Fruit fly (Drosophila melanogaster) whole organism, prepupa: ENCODE results near the gene CG6661.

Experiments used
- Blimp-1 ChIP-seq: fragments of 200-800 bp; sonication (Bioruptor generic); optimal IDR thresholded peaks from 3 replicates; lab custom pipeline; 2017; ENCODE audit warnings: missing biosample characterization, missing genetic modification characterization, mild to moderate bottlenecking, moderate library complexity, missing genetic modification reagents
- CG10631 ChIP-seq: fragments of 200-800 bp; sonication (Bioruptor generic); optimal IDR thresholded peaks from 2 replicates; lab custom pipeline; 2016; ENCODE audit warnings: missing biosample characterization, missing genetic modification characterization
- CG10669 ChIP-seq: fragments of 200-800 bp; sonication (Bioruptor generic); optimal IDR thresholded peaks from 3 replicates; lab custom pipeline; 2018; ENCODE audit warnings: missing biosample characterization, mild to moderate bottlenecking, missing genetic modification characterization, moderate library complexity
- CG11294 ChIP-seq: fragments of 200-800 bp; sonication (Bioruptor generic); IDR thresholded peaks from 2 replicates; pipeline ENCODE4 v1.3.6; 2022; ENCODE audit warnings: missing biosample characterization, missing genetic modification characterization
- CG11762 ChIP-seq: fragments of 200-800 bp; sonication (Bioruptor generic); optimal IDR thresholded peaks from 3 replicates; lab custom pipeline; 2016; ENCODE audit warnings: missing biosample characterization, missing genetic modification characterization; ENCODE audit not compliant: insufficient read depth
- CG11902 ChIP-seq: fragments of 200-800 bp; sonication (Bioruptor generic); optimal IDR thresholded peaks from 3 replicates; lab custom pipeline; 2016; ENCODE audit warnings: missing biosample characterization, missing genetic modification characterization
- CG1621 ChIP-seq: fragments of 200-800 bp; sonication (Bioruptor generic); optimal IDR thresholded peaks from 3 replicates; lab custom pipeline; 2018; ENCODE audit warnings: missing biosample characterization, mild to moderate bottlenecking, missing genetic modification characterization
- CG3032 ChIP-seq: fragments of 200-800 bp; optimal IDR thresholded peaks from 2 replicates; lab custom pipeline; 2019; ENCODE audit warnings: missing biosample characterization, mild to moderate bottlenecking, missing genetic modification characterization, moderate library complexity
- CG32006 ChIP-seq: fragments of 200-800 bp; sonication (Bioruptor generic); optimal IDR thresholded peaks from 3 replicates; lab custom pipeline; 2017; ENCODE audit warnings: missing biosample characterization, mild to moderate bottlenecking, missing genetic modification characterization
- CG34406 ChIP-seq: fragments of 200-800 bp; sonication (Bioruptor generic); optimal IDR thresholded peaks from 3 replicates; lab custom pipeline; 2016; ENCODE audit warnings: missing biosample characterization, missing genetic modification characterization
- CG3919 ChIP-seq: fragments of 200-800 bp; sonication (Bioruptor generic); optimal IDR thresholded peaks from 3 replicates; lab custom pipeline; 2016; ENCODE audit warnings: missing biosample characterization, missing genetic modification characterization
- CG4318 ChIP-seq: fragments of 200-800 bp; sonication (Bioruptor generic); optimal IDR thresholded peaks from 3 replicates; lab custom pipeline; 2017; ENCODE audit warnings: missing biosample characterization, mild to moderate bottlenecking, missing genetic modification characterization
- CG6163 ChIP-seq: fragments of 200-800 bp; sonication (Bioruptor generic); IDR thresholded peaks from 3 replicates; pipeline ENCODE4 v1.3.6; 2022; ENCODE audit warnings: missing biosample characterization, missing genetic modification characterization
- CG6276 ChIP-seq: fragments of 200-800 bp; sonication (Bioruptor generic); optimal IDR thresholded peaks from 2 replicates; lab custom pipeline; 2017; ENCODE audit warnings: missing biosample characterization, mild to moderate bottlenecking, missing genetic modification characterization
- CG6792 ChIP-seq: fragments of 200-800 bp; sonication (Bioruptor generic); optimal IDR thresholded peaks from 3 replicates; lab custom pipeline; 2016; ENCODE audit warnings: missing biosample characterization, missing genetic modification characterization
- CG6808 ChIP-seq: fragments of 200-800 bp; sonication (Bioruptor generic); optimal IDR thresholded peaks from 3 replicates; lab custom pipeline; 2017; ENCODE audit warnings: missing biosample characterization, missing genetic modification characterization, mild to moderate bottlenecking, moderate library complexity, missing genetic modification reagents
- CG6854 ChIP-seq: fragments of 200-800 bp; sonication (Bioruptor generic); optimal IDR thresholded peaks from 2 replicates; lab custom pipeline; 2017; ENCODE audit warnings: missing biosample characterization, mild to moderate bottlenecking, missing genetic modification characterization
- CG7368 ChIP-seq: fragments of 200-800 bp; sonication (Bioruptor generic); optimal IDR thresholded peaks from 3 replicates; lab custom pipeline; 2016; ENCODE audit warnings: missing biosample characterization, missing genetic modification characterization
- CG8119 ChIP-seq: fragments of 200-800 bp; sonication (Bioruptor generic); IDR thresholded peaks from 3 replicates; pipeline ENCODE4 v1.3.6; 2022; ENCODE audit warnings: missing biosample characterization, missing genetic modification characterization
- CG8319 ChIP-seq: fragments of 200-800 bp; sonication (Bioruptor generic); optimal IDR thresholded peaks from 3 replicates; lab custom pipeline; 2016; ENCODE audit warnings: missing biosample characterization, missing genetic modification characterization
- CG8632 ChIP-seq: fragments of 200-800 bp; sonication (Bioruptor generic); optimal IDR thresholded peaks from 3 replicates; lab custom pipeline; 2016; ENCODE audit warnings: missing biosample characterization, missing genetic modification characterization
- CG9139 ChIP-seq: fragments of 200-800 bp; sonication (Bioruptor generic); optimal IDR thresholded peaks from 3 replicates; lab custom pipeline; 2017; ENCODE audit warnings: missing biosample characterization, mild to moderate bottlenecking, missing genetic modification characterization
- Eip78C ChIP-seq: fragments of 200-800 bp; sonication (Bioruptor generic); peaks from one replicate; lab custom pipeline; 2016; ENCODE audit warnings: missing biosample characterization, missing genetic modification characterization
- Eip93F ChIP-seq: fragments of 200-800 bp; sonication (Bioruptor generic); optimal IDR thresholded peaks from 2 replicates; lab custom pipeline; 2016; ENCODE audit warnings: missing biosample characterization, mild to moderate bottlenecking, missing genetic modification characterization
- Ets96B ChIP-seq: fragments of 200-800 bp; optimal IDR thresholded peaks from 2 replicates; lab custom pipeline; 2019; ENCODE audit warnings: missing biosample characterization, mild to moderate bottlenecking, missing genetic modification characterization, moderate library complexity
- Gug ChIP-seq: fragments of 200-800 bp; sonication (Bioruptor generic); IDR thresholded peaks from 2 replicates; pipeline ENCODE4 v1.3.6; 2022; ENCODE audit warnings: missing biosample characterization, missing genetic modification characterization
- Hr39 ChIP-seq: fragments of 200-800 bp; sonication (Bioruptor generic); optimal IDR thresholded peaks from 2 replicates; lab custom pipeline; 2016; ENCODE audit warnings: missing biosample characterization, missing genetic modification characterization
- Hr4 ChIP-seq: fragments of 200-800 bp; sonication (Bioruptor generic); optimal IDR thresholded peaks from 3 replicates; lab custom pipeline; 2016; ENCODE audit warnings: missing biosample characterization, missing genetic modification characterization
- Lpt ChIP-seq: fragments of 200-800 bp; sonication (Bioruptor generic); optimal IDR thresholded peaks from 3 replicates; lab custom pipeline; 2016; ENCODE audit warnings: missing biosample characterization, missing genetic modification characterization
- Met ChIP-seq: fragments of 200-800 bp; sonication (Bioruptor generic); optimal IDR thresholded peaks from 3 replicates; lab custom pipeline; 2016; ENCODE audit warnings: missing biosample characterization, missing genetic modification characterization
- OdsH ChIP-seq: fragments of 200-800 bp; sonication (Bioruptor generic); optimal IDR thresholded peaks from 3 replicates; lab custom pipeline; 2016; ENCODE audit warnings: missing biosample characterization, missing genetic modification characterization
- Smox ChIP-seq: fragments of 200-800 bp; sonication (Bioruptor generic); optimal IDR thresholded peaks from 3 replicates; lab custom pipeline; 2016; ENCODE audit warnings: missing biosample characterization, missing genetic modification characterization
- Sox102F ChIP-seq: fragments of 200-800 bp; sonication (Bioruptor generic); optimal IDR thresholded peaks from 2 replicates; lab custom pipeline; 2016; ENCODE audit warnings: missing biosample characterization, mild to moderate bottlenecking, missing genetic modification characterization
- Sox14 ChIP-seq: fragments of 200-800 bp; sonication (Bioruptor generic); optimal IDR thresholded peaks from 3 replicates; lab custom pipeline; 2016; ENCODE audit warnings: missing biosample characterization, missing genetic modification characterization
- Sox15 ChIP-seq: fragments of 200-800 bp; sonication (Bioruptor generic); optimal IDR thresholded peaks from 3 replicates; lab custom pipeline; 2016; ENCODE audit warnings: missing biosample characterization, missing genetic modification characterization
- achi ChIP-seq: fragments of 200-800 bp; sonication (Bioruptor generic); optimal IDR thresholded peaks from 3 replicates; lab custom pipeline; 2016; ENCODE audit warnings: missing biosample characterization, missing genetic modification characterization
- acj6 ChIP-seq: fragments of 200-800 bp; sonication (Bioruptor generic); optimal IDR thresholded peaks from 3 replicates; lab custom pipeline; 2016; ENCODE audit warnings: missing biosample characterization, missing genetic modification characterization
- cyc ChIP-seq: fragments of 200-800 bp; sonication (Bioruptor generic); optimal IDR thresholded peaks from 3 replicates; lab custom pipeline; 2016; ENCODE audit warnings: missing biosample characterization, missing genetic modification characterization
- dac ChIP-seq: fragments of 200-800 bp; sonication (Bioruptor generic); optimal IDR thresholded peaks from 2 replicates; lab custom pipeline; 2017; ENCODE audit warnings: missing biosample characterization, mild to moderate bottlenecking, missing genetic modification characterization
- dsx ChIP-seq: fragments of 200-800 bp; optimal IDR thresholded peaks from 3 replicates; lab custom pipeline; 2019; ENCODE audit warnings: missing biosample characterization, mild to moderate bottlenecking, missing genetic modification characterization, moderate library complexity; ENCODE audit not compliant: poor library complexity, severe bottlenecking
- eg ChIP-seq: fragments of 200-800 bp; sonication (Bioruptor generic); IDR thresholded peaks from 3 replicates; pipeline ENCODE4 v1.3.6; 2022; ENCODE audit warnings: missing biosample characterization, missing genetic modification characterization
- esn ChIP-seq: fragments of 200-800 bp; sonication (Bioruptor generic); optimal IDR thresholded peaks from 2 replicates; lab custom pipeline; 2016; ENCODE audit warnings: missing biosample characterization, mild to moderate bottlenecking, missing genetic modification characterization, moderate library complexity
- fd85E ChIP-seq: fragments of 200-800 bp; sonication (Bioruptor generic); optimal IDR thresholded peaks from 3 replicates; lab custom pipeline; 2016; ENCODE audit warnings: missing biosample characterization, missing genetic modification characterization
- fkh ChIP-seq: fragments of 200-800 bp; sonication (Bioruptor generic); optimal IDR thresholded peaks from 3 replicates; lab custom pipeline; 2017; ENCODE audit warnings: missing biosample characterization, mild to moderate bottlenecking, missing genetic modification characterization, moderate library complexity
- lz ChIP-seq: fragments of 200-800 bp; sonication (Bioruptor generic); optimal IDR thresholded peaks from 3 replicates; lab custom pipeline; 2016; ENCODE audit warnings: missing biosample characterization, missing genetic modification characterization
- net ChIP-seq: fragments of 200-800 bp; sonication (Bioruptor generic); optimal IDR thresholded peaks from 3 replicates; lab custom pipeline; 2016; ENCODE audit warnings: missing biosample characterization, missing genetic modification characterization
- pdm3 ChIP-seq: fragments of 200-800 bp; sonication (Bioruptor generic); optimal IDR thresholded peaks from 3 replicates; lab custom pipeline; 2016; ENCODE audit warnings: missing biosample characterization, missing genetic modification characterization
- spab ChIP-seq: fragments of 200-800 bp; sonication (Bioruptor generic); optimal IDR thresholded peaks from 2 replicates; lab custom pipeline; 2017; ENCODE audit warnings: missing biosample characterization, mild to moderate bottlenecking, missing genetic modification characterization, missing genetic modification reagents
- ss ChIP-seq, 2 experiments: fragments of 200-800 bp; sonication (Bioruptor generic); optimal IDR thresholded peaks; 2 replicates in 1 of 2; 3 replicates in 1 of 2; lab custom pipeline; 2017 to 2018; ENCODE audit warnings: mild to moderate bottlenecking in 2 of 2, missing biosample characterization in 2 of 2, missing genetic modification characterization in 2 of 2, moderate library complexity in 1 of 2
- svp ChIP-seq: fragments of 200-800 bp; sonication (Bioruptor generic); peaks from one replicate; lab custom pipeline; 2016; ENCODE audit warnings: missing biosample characterization, missing genetic modification characterization
- topi ChIP-seq: fragments of 200-800 bp; sonication (Bioruptor generic); optimal IDR thresholded peaks from 3 replicates; lab custom pipeline; 2016; ENCODE audit warnings: missing biosample characterization, missing genetic modification characterization
- vri ChIP-seq: fragments of 200-800 bp; sonication (Bioruptor generic); optimal IDR thresholded peaks from 3 replicates; lab custom pipeline; 2016; ENCODE audit warnings: missing biosample characterization, mild to moderate bottlenecking, missing genetic modification characterization

Gene CG6661

DNA sequence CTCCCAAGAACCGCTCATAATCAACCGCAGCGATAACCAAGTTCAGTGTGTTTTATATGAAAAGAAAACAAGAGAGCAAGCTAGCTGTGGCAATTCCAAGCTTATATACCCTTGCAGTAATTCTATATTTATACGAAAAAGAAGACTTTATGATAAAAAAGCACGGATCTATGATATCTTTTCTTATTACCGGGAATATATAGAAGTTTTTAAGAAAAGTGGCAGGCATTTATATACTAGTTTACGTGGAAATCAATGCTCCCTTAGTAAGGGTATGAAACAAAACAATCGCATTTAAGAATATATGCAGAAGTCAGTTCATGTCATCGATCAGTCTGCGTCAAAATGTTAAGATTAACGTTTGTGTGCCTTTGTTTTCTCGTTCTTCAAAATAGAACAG is 48.7 kb downstream of the CG6661 start, which contains the start of gene CG8100:
Gene CG8100, plus strand, starts transcription at position 333 of the 400 bp plus-strand sequence.
- peak; percentile 39 for TF ChIP-seq CG34406 (GFP tag; lab: Kevin White, UChicago)
- TF ChIP-seq achi (GFP tag; lab: Kevin White, UChicago), result peak; percentile 53
- TF ChIP-seq Met, result peak; percentile 78
- TF ChIP-seq dsx (GFP tag; lab: Kevin White, UChicago), result no peak
- TF ChIP-seq fd85E (GFP tag; lab: Kevin White, UChicago), result no peak
- no peak for TF ChIP-seq CG11294 (GFP tag; lab: Robert Waterston, UW)
- peak; percentile 14 for TF ChIP-seq Blimp-1 (GFP tag; lab: Kevin White, UChicago)
- peak in 1 of 2 experiments; percentile 72 for TF ChIP-seq ss (GFP tag; optimal IDR thresholded peaks at IDR 0.05; lab: Kevin White, UChicago)
- peak; percentile 81 for TF ChIP-seq topi
- TF ChIP-seq CG6276 (GFP tag; lab: Kevin White, UChicago), result peak; percentile 66
- peak; percentile 37 for TF ChIP-seq CG8632
- peak; percentile 52 for TF ChIP-seq vri (GFP tag; lab: Kevin White, UChicago)
- peak; percentile 51 for TF ChIP-seq CG11762
- TF ChIP-seq Eip78C (GFP tag; lab: Kevin White, UChicago), result peak; percentile 88
- TF ChIP-seq Eip93F (GFP tag; lab: Kevin White, UChicago), result no peak
- no peak for TF ChIP-seq CG9139
- peak; percentile 78 for TF ChIP-seq cyc (GFP tag; lab: Kevin White, UChicago)
- peak; percentile 59 for TF ChIP-seq OdsH (GFP tag; lab: Kevin White, UChicago)
- TF ChIP-seq CG8319 (GFP tag; lab: Kevin White, UChicago), result no peak
- TF ChIP-seq pdm3 (GFP tag; lab: Kevin White, UChicago), result peak; percentile 60
- peak; percentile 78 for TF ChIP-seq Ets96B (tag; lab: Kevin White, UChicago)
- TF ChIP-seq CG11902 (GFP tag; lab: Kevin White, UChicago), result peak; percentile 40
- no peak for TF ChIP-seq CG1621 (tag; lab: Kevin White, UChicago)
- no peak; the same call in 2 of the 3 replicates for TF ChIP-seq eg (GFP tag; lab: Robert Waterston, UW)
- peak; percentile 5 for TF ChIP-seq Sox15
- peak; percentile 58 for TF ChIP-seq Hr39
- peak; percentile 72 for TF ChIP-seq CG6163 (GFP tag; lab: Robert Waterston, UW)
- peak; percentile 52 for TF ChIP-seq spab (GFP tag; lab: Kevin White, UChicago)
- TF ChIP-seq net (GFP tag; lab: Kevin White, UChicago), result peak; percentile 29
- TF ChIP-seq Sox14 (GFP tag; lab: Kevin White, UChicago), result peak; percentile 67
- TF ChIP-seq CG3919 (GFP tag; lab: Kevin White, UChicago), result peak; percentile 64
- no peak for TF ChIP-seq CG6854 (GFP tag; lab: Kevin White, UChicago)
- peak; percentile 4 for TF ChIP-seq CG4318
- TF ChIP-seq CG7368, result peak; percentile 53
- TF ChIP-seq esn (GFP tag; lab: Kevin White, UChicago), result peak; percentile 78
- TF ChIP-seq CG32006 (GFP tag; lab: Kevin White, UChicago), result peak; percentile 72
- peak; percentile 47 for TF ChIP-seq acj6 (GFP tag; lab: Kevin White, UChicago)
- no peak for TF ChIP-seq CG3032 (tag; lab: Kevin White, UChicago)
- peak; percentile 63 for TF ChIP-seq lz (GFP tag; lab: Kevin White, UChicago)
- TF ChIP-seq Hr4 (GFP tag; lab: Kevin White, UChicago), result peak; percentile 72
- peak; percentile 99 for TF ChIP-seq svp (GFP tag; lab: Kevin White, UChicago)
- TF ChIP-seq Gug (GFP tag; lab: Robert Waterston, UW), result peak; percentile 44; the same call in 1 of the 2 replicates
- TF ChIP-seq CG6808, result peak; percentile 46
- TF ChIP-seq CG10669 (GFP tag; lab: Kevin White, UChicago), result peak; percentile 70
- TF ChIP-seq CG8119, result peak; percentile 54; the same call in 1 of the 3 replicates
- TF ChIP-seq Smox, result peak; percentile 63
- no peak for TF ChIP-seq Lpt
- no peak for TF ChIP-seq dac (GFP tag; lab: Kevin White, UChicago)
- TF ChIP-seq CG10631 (GFP tag; lab: Kevin White, UChicago), result peak; percentile 29
- TF ChIP-seq fkh (GFP tag; lab: Kevin White, UChicago), result no peak
- TF ChIP-seq Sox102F, result peak; percentile 77
- TF ChIP-seq CG6792 (GFP tag; lab: Kevin White, UChicago), result peak; percentile 57
